Fruit fly (Drosophila melanogaster) whole organism, prepupa: ENCODE measurements around the gene Eig71Ek.

Experiments used
- CG34406 ChIP-seq: fragments of 200-800 bp; sonication (Bioruptor generic); optimal IDR thresholded peaks from 3 replicates; lab custom pipeline; 2016; ENCODE audit warnings: missing biosample characterization, missing genetic modification characterization
- CG6163 ChIP-seq: fragments of 200-800 bp; sonication (Bioruptor generic); IDR thresholded peaks from 3 replicates; pipeline ENCODE4 v1.3.6; 2022; ENCODE audit warnings: missing biosample characterization, missing genetic modification characterization
- CG7368 ChIP-seq: fragments of 200-800 bp; sonication (Bioruptor generic); optimal IDR thresholded peaks from 3 replicates; lab custom pipeline; 2016; ENCODE audit warnings: missing biosample characterization, missing genetic modification characterization
- Eip78C ChIP-seq: fragments of 200-800 bp; sonication (Bioruptor generic); peaks from one replicate; lab custom pipeline; 2016; ENCODE audit warnings: missing biosample characterization, missing genetic modification characterization
- Ets21C ChIP-seq: fragments of 200-800 bp; sonication (Bioruptor generic); optimal IDR thresholded peaks from 3 replicates; lab custom pipeline; 2016; ENCODE audit warnings: missing biosample characterization, missing genetic modification characterization
- Gug ChIP-seq: fragments of 200-800 bp; sonication (Bioruptor generic); IDR thresholded peaks from 2 replicates; pipeline ENCODE4 v1.3.6; 2022; ENCODE audit warnings: missing biosample characterization, missing genetic modification characterization
- Sox102F ChIP-seq: fragments of 200-800 bp; sonication (Bioruptor generic); optimal IDR thresholded peaks from 2 replicates; lab custom pipeline; 2016; ENCODE audit warnings: missing biosample characterization, mild to moderate bottlenecking, missing genetic modification characterization
- achi ChIP-seq: fragments of 200-800 bp; sonication (Bioruptor generic); optimal IDR thresholded peaks from 3 replicates; lab custom pipeline; 2016; ENCODE audit warnings: missing biosample characterization, missing genetic modification characterization
- fd85E ChIP-seq: fragments of 200-800 bp; sonication (Bioruptor generic); optimal IDR thresholded peaks from 3 replicates; lab custom pipeline; 2016; ENCODE audit warnings: missing biosample characterization, missing genetic modification characterization

DNA sequence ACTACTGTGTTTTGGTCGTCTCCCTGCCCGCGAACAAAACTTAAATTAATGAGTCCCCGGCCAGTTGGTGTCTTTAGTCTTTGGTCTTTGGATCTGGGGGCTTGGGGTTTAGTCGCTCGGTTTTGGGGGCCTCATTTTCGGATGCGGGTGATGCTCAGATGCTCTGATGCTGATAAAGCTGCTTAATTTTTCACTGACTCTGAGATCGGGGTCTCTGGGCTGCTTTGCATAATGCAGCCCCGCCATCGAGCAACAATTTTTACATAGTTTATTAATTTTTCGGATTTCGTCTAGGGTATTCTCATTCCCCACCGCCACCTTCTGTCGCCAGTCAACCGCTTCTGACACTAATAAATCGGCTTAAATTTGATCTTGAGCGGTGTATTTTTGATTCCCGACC lies 41.1 kb downstream of the Eig71Ek start:
- TF ChIP-seq Gug (GFP tag; lab: Robert Waterston, UW) (no peak), achi (no peak), CG6163 (GFP tag; lab: Robert Waterston, UW) (no peak), CG34406 (no peak), CG7368 (GFP tag; lab: Kevin White, UChicago) (no peak), Eip78C (no peak), Sox102F (GFP tag; lab: Kevin White, UChicago) (no peak), Ets21C (GFP tag; lab: Kevin White, UChicago) (no peak), fd85E (no peak)
